Fruit fly (Drosophila melanogaster): ENCODE data around the gene Or10a.

Or10a gene

dm6 chrX:11427282-11427689 lies 10.1 kb upstream of the Or10a start (continued):
- peak; percentile 20 for TF ChIP-seq twi (tag; optimal IDR thresholded peaks at IDR 0.05)
- TF ChIP-seq ems (GFP tag; optimal IDR thresholded peaks at IDR 0.05), result no peak
- TF ChIP-seq Lhr (GFP tag; optimal IDR thresholded peaks at IDR 0.05), result peak; percentile 25
- no peak for TF ChIP-seq CG15479 (GFP tag; optimal IDR thresholded peaks at IDR 0.05)
- TF ChIP-seq Hr78 (GFP tag; optimal IDR thresholded peaks at IDR 0.05), result peak in 1 of 2 experiments; percentile 23
- TF ChIP-seq CG10462 (GFP tag; optimal IDR thresholded peaks at IDR 0.05), result no peak
- TF ChIP-seq CG13775 (GFP tag; optimal IDR thresholded peaks at IDR 0.05), result no peak
- TF ChIP-seq CG18764 (GFP tag; optimal IDR thresholded peaks at IDR 0.05), result no peak
- no peak for TF ChIP-seq wor (GFP tag; IDR thresholded peaks at IDR 0.05)
- no peak for TF ChIP-seq CG18262 (tag; optimal IDR thresholded peaks at IDR 0.05)
- no peak for TF ChIP-seq ap (GFP tag; IDR thresholded peaks at IDR 0.05)
- peak; percentile 50 for TF ChIP-seq CG5180 (GFP tag; optimal IDR thresholded peaks at IDR 0.05)
- TF ChIP-seq Ada2b (GFP tag; IDR thresholded peaks at IDR 0.05), result no peak
- TF ChIP-seq CG1603 (tag; optimal IDR thresholded peaks at IDR 0.05), result no peak
- peak; percentile 11; the same call in 1 of the 2 replicates for TF ChIP-seq CG13287 (GFP tag; IDR thresholded peaks at IDR 0.05; ENCODE audit: partially characterized antibody)
- peak; percentile 81 for TF ChIP-seq Fer1 (GFP tag; optimal IDR thresholded peaks at IDR 0.05)
- TF ChIP-seq CG3407 (GFP tag; optimal IDR thresholded peaks at IDR 0.05), result peak; percentile 41
- TF ChIP-seq NK7.1 (GFP tag; optimal IDR thresholded peaks at IDR 0.05), result no peak
- TF ChIP-seq CG17829 (tag; optimal IDR thresholded peaks at IDR 0.05), result no peak
- 0 out of 3 replicates have a peak, but pooled peaks have one; percentile 12 for TF ChIP-seq dysf (GFP tag; IDR thresholded peaks at IDR 0.05)
- TF ChIP-seq CG17568 (GFP tag; optimal IDR thresholded peaks at IDR 0.05), result no peak
- no peak for TF ChIP-seq ab (GFP tag; optimal IDR thresholded peaks at IDR 0.05)
- no peak for TF ChIP-seq Kr (GFP tag; optimal IDR thresholded peaks at IDR 0.05)
- TF ChIP-seq CG4617 (GFP tag; optimal IDR thresholded peaks at IDR 0.05; ENCODE audit: borderline replicate concordance), result no peak
- no peak for TF ChIP-seq amos (GFP tag; IDR thresholded peaks at IDR 0.05; ENCODE audit: partially characterized antibody)
- TF ChIP-seq CG6272 (GFP tag; IDR thresholded peaks at IDR 0.05), result no peak
- no peak for TF ChIP-seq aop (GFP tag; IDR thresholded peaks at IDR 0.05)
- no peak for TF ChIP-seq Myb (GFP tag; optimal IDR thresholded peaks at IDR 0.05)
- no peak for TF ChIP-seq knrl (GFP tag; IDR thresholded peaks at IDR 0.05; ENCODE audit: partially characterized antibody)
- TF ChIP-seq bsh (GFP tag; optimal IDR thresholded peaks at IDR 0.05), result peak in 1 of 2 experiments; percentile 63
- TF ChIP-seq Hey (tag; optimal IDR thresholded peaks at IDR 0.05), result peak; percentile 68
- TF ChIP-seq CG15011 (GFP tag; optimal IDR thresholded peaks at IDR 0.05), result no peak
- TF ChIP-seq zen (tag; optimal IDR thresholded peaks at IDR 0.05), result no peak
- TF ChIP-seq Optix (GFP tag; IDR thresholded peaks at IDR 0.05), result no peak
- 0 out of 2 replicates have a peak, but pooled peaks have one; percentile 16 for TF ChIP-seq CG32767 (GFP tag; IDR thresholded peaks at IDR 0.05)
- no peak for TF ChIP-seq Lpt (GFP tag; optimal IDR thresholded peaks at IDR 0.05)
- peak; percentile 72 for TF ChIP-seq CG18599 (GFP tag; optimal IDR thresholded peaks at IDR 0.05)
- TF ChIP-seq Dll (GFP tag; IDR thresholded peaks at IDR 0.05; ENCODE audit: partially characterized antibody), result no peak
- peak; percentile 41 for TF ChIP-seq Fer3 (tag; optimal IDR thresholded peaks at IDR 0.05)
- TF ChIP-seq pnt (GFP tag; optimal IDR thresholded peaks at IDR 0.05), result no peak
- no peak for TF ChIP-seq trem (tag; optimal IDR thresholded peaks at IDR 0.05)
- TF ChIP-seq ranshi (GFP tag; IDR thresholded peaks at IDR 0.05), result no peak; the same call in 1 of the 2 replicates
- no peak for TF ChIP-seq sr (GFP tag; IDR thresholded peaks at IDR 0.05)
- peak; percentile 31 for TF ChIP-seq CG11723 (GFP tag; optimal IDR thresholded peaks at IDR 0.05)
- TF ChIP-seq Camta (GFP tag; optimal IDR thresholded peaks at IDR 0.05), result no peak
- peak; percentile 33 for TF ChIP-seq CG6683 (GFP tag; optimal IDR thresholded peaks at IDR 0.05)
- no peak for TF ChIP-seq CG16863 (GFP tag; optimal IDR thresholded peaks at IDR 0.05)
- no peak for TF ChIP-seq chif (GFP tag; optimal IDR thresholded peaks at IDR 0.05)
- no peak for TF ChIP-seq Chrac-16 (GFP tag; optimal IDR thresholded peaks at IDR 0.05)
- no peak for TF ChIP-seq CG14860 (GFP tag; IDR thresholded peaks at IDR 0.05; ENCODE audit: partially characterized antibody)
